Worm (Caenorhabditis elegans): Measurements from ENCODE around the gene serp-1.1.

DNA sequence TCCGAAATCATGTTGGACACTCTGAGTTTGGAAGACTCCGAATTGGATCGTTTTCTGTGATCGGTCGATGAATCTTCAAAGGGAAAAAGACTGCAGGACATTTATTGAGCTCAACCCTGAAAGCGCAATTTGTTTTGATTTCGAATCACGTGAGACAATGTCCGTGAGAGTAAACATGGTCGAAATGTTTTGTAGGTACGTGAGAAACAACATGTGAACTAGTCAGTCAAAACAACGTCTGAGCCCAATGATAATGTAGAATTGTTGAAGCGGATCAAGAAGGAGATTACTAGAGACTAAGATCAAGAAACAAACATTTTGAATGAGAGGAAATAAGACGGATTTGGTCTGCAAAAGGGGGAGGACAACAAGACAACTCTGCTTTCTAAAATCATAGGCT lies 37.3 kb upstream of the serp-1.1 start, which contains the start of gene Y7A5A.7:
- TF ChIP-seq nhr-28 (tag; optimal IDR thresholded peaks at IDR 0.05) (no peak), nhr-25 (tag; optimal IDR thresholded peaks at IDR 0.05; ENCODE audit: borderline replicate concordance, insufficient read depth) (no peak), nhr-237 (tag; optimal IDR thresholded peaks at IDR 0.05) (no peak), lir-3 (tag; optimal IDR thresholded peaks at IDR 0.05) (no peak), daf-19 (GFP tag; conservative IDR thresholded peaks at IDR 0.05) (no peak), daf-8 (GFP tag; IDR thresholded peaks at IDR 0.05) (no peak)

Data from whole organism, L4 larva.